Fruit fly (Drosophila melanogaster): ENCODE data around the gene Gug.

The Gug gene

DNA sequence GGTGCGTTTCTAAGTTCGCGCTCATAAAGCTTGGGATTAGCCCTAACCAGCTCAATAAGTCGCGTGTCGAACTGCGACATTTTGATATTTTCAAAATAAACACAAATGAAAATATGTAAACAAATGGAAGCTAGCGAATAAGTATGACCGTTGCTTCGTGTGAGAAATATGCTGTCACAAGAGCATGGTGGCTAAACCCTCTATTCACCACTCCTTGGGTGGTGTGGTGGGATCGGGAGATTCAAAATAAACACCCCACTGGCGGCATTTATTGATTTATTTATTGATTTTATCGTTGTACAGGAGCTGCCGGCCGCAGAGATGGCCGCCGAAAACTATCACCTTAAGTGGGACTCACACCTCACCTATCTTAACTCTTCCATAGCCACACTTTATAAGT lies 65.0 kb downstream of the Gug start, which contains the start of gene CG6683 (continued):
- TF ChIP-seq scrt (GFP tag; optimal IDR thresholded peaks at IDR 0.05), result no peak
- TF ChIP-seq onecut (GFP tag; IDR thresholded peaks at IDR 0.05), result peak; percentile 99
- no peak for TF ChIP-seq CG8944 (GFP tag; optimal IDR thresholded peaks at IDR 0.05)
- TF ChIP-seq CG9215 (GFP tag; IDR thresholded peaks at IDR 0.05), result no peak
- TF ChIP-seq CG17385 (GFP tag; optimal IDR thresholded peaks at IDR 0.05), result peak; percentile 1
- peak; percentile 53 for TF ChIP-seq CG4617 (GFP tag; optimal IDR thresholded peaks at IDR 0.05; ENCODE audit: borderline replicate concordance)
- peak; percentile 66 for TF ChIP-seq CG9797 (GFP tag; optimal IDR thresholded peaks at IDR 0.05)
- TF ChIP-seq Asciz (GFP tag; optimal IDR thresholded peaks at IDR 0.05), result no peak
- TF ChIP-seq chn (GFP tag; optimal IDR thresholded peaks at IDR 0.05), result peak; percentile 7
- TF ChIP-seq CG6765 (GFP tag; optimal IDR thresholded peaks at IDR 0.05), result peak; percentile 17
- no peak for TF ChIP-seq ase (GFP tag; IDR thresholded peaks at IDR 0.05)
- TF ChIP-seq CG10565 (GFP tag; optimal IDR thresholded peaks at IDR 0.05), result no peak
- TF ChIP-seq CG15011 (GFP tag; optimal IDR thresholded peaks at IDR 0.05), result no peak
- TF ChIP-seq CTCF (GFP tag; optimal IDR thresholded peaks at IDR 0.05), result peak; percentile 39
- TF ChIP-seq CG34376 (GFP tag; optimal IDR thresholded peaks at IDR 0.05), result peak; percentile 32
- TF ChIP-seq CG4360 (GFP tag; IDR thresholded peaks at IDR 0.05), result no peak
- peak; percentile 45 for TF ChIP-seq Med (GFP tag)
- TF ChIP-seq BEAF-32 (GFP tag; optimal IDR thresholded peaks at IDR 0.05), result peak; percentile 10
- TF ChIP-seq HmgZ (tag; optimal IDR thresholded peaks at IDR 0.05), result peak; percentile 22
- TF ChIP-seq CG4707 (GFP tag; optimal IDR thresholded peaks at IDR 0.05), result peak; percentile 13
- peak; percentile 5 for TF ChIP-seq Fer1 (GFP tag; optimal IDR thresholded peaks at IDR 0.05)
- TF ChIP-seq YL-1 (GFP tag; optimal IDR thresholded peaks at IDR 0.05), result peak; percentile 49
- TF ChIP-seq CG15514 (GFP tag; optimal IDR thresholded peaks at IDR 0.05), result peak; percentile 23
- TF ChIP-seq CG14710 (tag; optimal IDR thresholded peaks at IDR 0.05), result peak; percentile 12
- TF ChIP-seq phol (tag; optimal IDR thresholded peaks at IDR 0.05), result peak; percentile 39
- no peak for TF ChIP-seq vvl (GFP tag; IDR thresholded peaks at IDR 0.05)
- peak; percentile 9 for TF ChIP-seq nom (GFP tag; optimal IDR thresholded peaks at IDR 0.05)
- peak; percentile 12 for TF ChIP-seq odd (GFP tag; optimal IDR thresholded peaks at IDR 0.05)
- no peak for TF ChIP-seq Awh (GFP tag; IDR thresholded peaks at IDR 0.05)
- peak; percentile 37 for TF ChIP-seq wek (GFP tag; optimal IDR thresholded peaks at IDR 0.05)
- peak; percentile 84 for TF ChIP-seq Dp (GFP tag; optimal IDR thresholded peaks at IDR 0.05)
- TF ChIP-seq MTF-1 (GFP tag; optimal IDR thresholded peaks at IDR 0.05; ENCODE audit: borderline replicate concordance), result peak; percentile 10
- no peak for TF ChIP-seq bsh (GFP tag; optimal IDR thresholded peaks at IDR 0.05)

DNA sequence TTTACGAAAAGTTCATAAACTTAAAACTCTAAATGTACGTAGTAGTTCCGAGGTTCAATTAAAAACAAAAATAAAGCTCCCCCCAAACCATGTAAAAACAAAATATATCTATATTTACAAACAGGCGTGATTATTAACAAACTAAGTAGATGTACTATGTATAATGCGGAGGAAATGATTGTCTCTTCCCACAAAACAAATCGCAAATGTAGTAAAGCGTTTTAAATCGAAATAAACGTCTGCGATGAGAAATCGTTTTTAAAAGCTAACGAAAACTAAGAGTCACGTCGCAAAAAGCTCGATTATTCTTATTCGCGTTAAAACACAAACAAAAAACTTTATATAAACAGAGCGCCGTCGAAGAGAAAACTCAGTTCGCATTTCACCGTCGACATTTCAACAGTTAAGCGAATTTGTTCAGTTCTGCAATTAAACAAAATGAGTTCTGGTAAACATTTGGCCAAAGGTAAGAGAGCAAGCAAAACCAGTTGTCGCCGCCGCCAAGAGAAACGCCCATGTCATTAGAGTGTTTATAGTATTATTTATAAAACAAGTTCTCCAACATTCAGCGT lies 68.9 kb downstream of the Gug start, which contains the start of gene GstO3:
TSS of gene GstO3 (plus strand) at position 370 of the 572 bp plus-strand sequence.
- no peak for TF ChIP-seq Dbx (GFP tag; IDR thresholded peaks at IDR 0.05)
- TF ChIP-seq CG8478 (optimal IDR thresholded peaks at IDR 0.05), result no peak
- TF ChIP-seq zfh2 (GFP tag; optimal IDR thresholded peaks at IDR 0.05), result no peak
- TF ChIP-seq CG10543 (GFP tag; optimal IDR thresholded peaks at IDR 0.05), result peak; percentile 15
- no peak for TF ChIP-seq trh (GFP tag; optimal IDR thresholded peaks at IDR 0.05)
- no peak for TF ChIP-seq CG12942 (GFP tag; optimal IDR thresholded peaks at IDR 0.05)
- no peak for TF ChIP-seq Awh (GFP tag; IDR thresholded peaks at IDR 0.05)
- no peak for TF ChIP-seq tx (GFP tag; optimal IDR thresholded peaks at IDR 0.05)
- TF ChIP-seq zfh1 (GFP tag; IDR thresholded peaks at IDR 0.05), result no peak
- TF ChIP-seq BEAF-32 (GFP tag; optimal IDR thresholded peaks at IDR 0.05), result no peak
- peak; percentile 71; the same call in 1 of the 4 replicates for TF ChIP-seq chinmo (GFP tag; IDR thresholded peaks at IDR 0.05; ENCODE audit: partially characterized antibody)
- no peak for TF ChIP-seq unpg (GFP tag; optimal IDR thresholded peaks at IDR 0.05)
- TF ChIP-seq so (GFP tag; IDR thresholded peaks at IDR 0.05), result no peak; the same call in 2 of the 3 replicates
- no peak for TF ChIP-seq dmrt99B (tag; optimal IDR thresholded peaks at IDR 0.05)
- TF ChIP-seq vfl (GFP tag; optimal IDR thresholded peaks at IDR 0.05), result no peak
- TF ChIP-seq luna (GFP tag; optimal IDR thresholded peaks at IDR 0.05), result no peak
- peak; percentile 93 for TF ChIP-seq CG3163 (GFP tag; optimal IDR thresholded peaks at IDR 0.05)
- peak; percentile 67 for TF ChIP-seq lbe (GFP tag; optimal IDR thresholded peaks at IDR 0.05)
- no peak for TF ChIP-seq CG4282 (GFP tag; optimal IDR thresholded peaks at IDR 0.05)
- TF ChIP-seq CG31365 (tag; optimal IDR thresholded peaks at IDR 0.05), result no peak
- no peak for TF ChIP-seq CG12104 (GFP tag; optimal IDR thresholded peaks at IDR 0.05)

All from whole organism, embryonic.